Fruit fly (Drosophila melanogaster): Measurements from ENCODE around the gene CG14324.
A peak's percentile ranks its signal among the peaks of the same experiment; 100 is the strongest.

The CG14324 gene

dm6 chr3R:17645239-17645638, 26.6 kb upstream of the CG14324 start (continued):
- TF ChIP-seq slp2 (GFP tag; optimal IDR thresholded peaks at IDR 0.05) (no peak), CG9437 (GFP tag; optimal IDR thresholded peaks at IDR 0.05) (no peak), chinmo (GFP tag; IDR thresholded peaks at IDR 0.05; ENCODE audit: partially characterized antibody) (peak; percentile 84; the same call in 2 of the 4 replicates), CG1792 (GFP tag; optimal IDR thresholded peaks at IDR 0.05) (no peak), hkb (optimal IDR thresholded peaks at IDR 0.05) (no peak), hkb (GFP tag; IDR thresholded peaks at IDR 0.05) (peak; percentile 16; the same call in 1 of the 2 replicates), Opbp (GFP tag; IDR thresholded peaks at IDR 0.05; ENCODE audit: partially characterized antibody) (peak; percentile 67; the same call in 1 of the 3 replicates), usp (GFP tag; optimal IDR thresholded peaks at IDR 0.05) (no peak), abd-A (tag; optimal IDR thresholded peaks at IDR 0.05) (peak; percentile 36), CG34376 (GFP tag; optimal IDR thresholded peaks at IDR 0.05) (peak; percentile 16), CG7963 (GFP tag; IDR thresholded peaks at IDR 0.05; ENCODE audit: partially characterized antibody) (peak; percentile 50; the same call in 1 of the 3 replicates), vvl (GFP tag; IDR thresholded peaks at IDR 0.05) (peak; percentile 80), nmo (GFP tag; optimal IDR thresholded peaks at IDR 0.05) (no peak), CG16813 (GFP tag; IDR thresholded peaks at IDR 0.05; ENCODE audit: partially characterized antibody) (peak; percentile 48; the same call in 2 of the 3 replicates), Hr39 (optimal IDR thresholded peaks at IDR 0.05) (no peak), tll (GFP tag; optimal IDR thresholded peaks at IDR 0.05) (no peak), so (GFP tag; IDR thresholded peaks at IDR 0.05) (no peak), H15 (GFP tag; IDR thresholded peaks at IDR 0.05) (no peak), CG6791 (GFP tag; IDR thresholded peaks at IDR 0.05; ENCODE audit: partially characterized antibody) (peak; percentile 60; the same call in 1 of the 3 replicates), cwo (GFP tag; optimal IDR thresholded peaks at IDR 0.05) (no peak), CG13296 (GFP tag; optimal IDR thresholded peaks at IDR 0.05) (no peak)

- TF ChIP-seq CG13894 (tag; optimal IDR thresholded peaks at IDR 0.05) = peak; percentile 52
- peak; percentile 5 for TF ChIP-seq abd-A (tag; optimal IDR thresholded peaks at IDR 0.05)
- TF ChIP-seq Ets65A (GFP tag) = peak; percentile 73
- no peak for TF ChIP-seq CG14965 (GFP tag; optimal IDR thresholded peaks at IDR 0.05; ENCODE audit: borderline replicate concordance)
- TF ChIP-seq crol (GFP tag; IDR thresholded peaks at IDR 0.05) = 0 out of 2 replicates have a peak, but pooled peaks have one; percentile 42
- TF ChIP-seq CG18764 (GFP tag; optimal IDR thresholded peaks at IDR 0.05) = no peak
These were observed 25.4 kb upstream of the CG14324 start for dm6 chr3R:17644019-17644418.

- TF ChIP-seq CG5245 (GFP tag; optimal IDR thresholded peaks at IDR 0.05) (no peak), CG32532 (GFP tag; IDR thresholded peaks at IDR 0.05) (no peak), Atf3 (GFP tag; optimal IDR thresholded peaks at IDR 0.05) (no peak), dmrt99B (tag; optimal IDR thresholded peaks at IDR 0.05) (peak; percentile 45), CG4424 (GFP tag; optimal IDR thresholded peaks at IDR 0.05) (no peak), Spps (tag; optimal IDR thresholded peaks at IDR 0.05) (no peak), CG2129 (GFP tag; IDR thresholded peaks at IDR 0.05; ENCODE audit: partially characterized antibody) (no peak), CG11456 (GFP tag; IDR thresholded peaks at IDR 0.05) (no peak), Neu2 (GFP tag; optimal IDR thresholded peaks at IDR 0.05; ENCODE audit: borderline replicate concordance) (no peak), Fer3 (tag; optimal IDR thresholded peaks at IDR 0.05) (no peak), CG11504 (tag; optimal IDR thresholded peaks at IDR 0.05) (peak; percentile 33), CG12391 (tag; optimal IDR thresholded peaks at IDR 0.05) (no peak), CG17359 (tag; optimal IDR thresholded peaks at IDR 0.05) (peak; percentile 37), fru (optimal IDR thresholded peaks at IDR 0.05) (no peak), D19A (tag; optimal IDR thresholded peaks at IDR 0.05) (peak; percentile 6), CG3407 (GFP tag; optimal IDR thresholded peaks at IDR 0.05) (no peak), br (optimal IDR thresholded peaks at IDR 0.05) (no peak), CG12942 (GFP tag; optimal IDR thresholded peaks at IDR 0.05) (no peak), nmo (GFP tag; optimal IDR thresholded peaks at IDR 0.05) (peak; percentile 38), Sox100B (GFP tag; optimal IDR thresholded peaks at IDR 0.05) (peak; percentile 15), Aef1 (GFP tag; IDR thresholded peaks at IDR 0.05) (no peak), GATAe (GFP tag; conservative IDR thresholded peaks at IDR 0.05) (no peak), ken (GFP tag; IDR thresholded peaks at IDR 0.05) (no peak), dm (GFP tag; optimal IDR thresholded peaks at IDR 0.05) (no peak)
These were observed 12.7 kb upstream of the CG14324 start for dm6 chr3R:17631176-17631865.

Data from whole organism, embryonic.